Worm (Caenorhabditis elegans) whole organism, L4 larva: Measurements from ENCODE around the gene E04D5.4.

Source experiments
- lin-13 ChIP-seq: fragments of 150-350 bp; optimal IDR thresholded peaks from 2 replicates; lab custom pipeline; 2014; ENCODE audit warnings: missing biosample characterization, missing genetic modification reagents, missing genetic modification characterization
- mxl-2 ChIP-seq: fragments of 200-800 bp; sonication (Bioruptor generic); conservative IDR thresholded peaks from 2 replicates; pipeline ENCODE4 v1.3.6; 2022; ENCODE audit warnings: missing genetic modification reagents, missing genetic modification characterization, missing compliant biosample characterization
- nhr-237 ChIP-seq: sonication (generic microtip); optimal IDR thresholded peaks from 2 replicates; lab custom pipeline; 2017; ENCODE audit warnings: missing biosample characterization, missing genetic modification characterization
- unc-39 ChIP-seq: sonication (generic microtip); optimal IDR thresholded peaks from 2 replicates; lab custom pipeline; 2017; ENCODE audit warnings: missing biosample characterization, missing genetic modification characterization
- ztf-11 ChIP-seq: fragments of 150-350 bp; optimal IDR thresholded peaks from 2 replicates; lab custom pipeline; 2014; ENCODE audit warnings: missing biosample characterization, missing genetic modification characterization
- ztf-7 ChIP-seq: fragments of 150-350 bp; optimal IDR thresholded peaks from 2 replicates; lab custom pipeline; 2014; ENCODE audit warnings: missing biosample characterization, missing genetic modification characterization

DNA sequence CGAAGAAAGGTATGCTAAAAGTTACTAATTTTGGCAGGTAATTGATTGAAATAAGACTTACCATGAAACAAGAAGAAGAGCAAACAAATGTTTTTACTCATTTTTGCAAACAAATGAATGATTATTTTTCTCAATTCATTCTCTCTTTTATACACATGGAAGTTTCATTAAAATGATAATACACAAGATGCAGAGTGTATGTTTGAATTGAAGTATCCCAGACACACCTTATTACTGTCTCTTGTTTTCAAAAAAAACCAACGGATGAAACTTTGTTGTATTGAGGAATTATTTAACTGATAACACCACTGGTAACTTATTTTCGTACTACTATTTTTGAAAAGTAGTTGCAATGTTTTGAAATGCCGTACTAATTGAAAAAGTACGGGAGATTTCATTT lies 39.3 kb downstream of the E04D5.4 start, which contains the start of gene clec-59:
- TF ChIP-seq unc-39 (tag; lab: Kevin White, UChicago) = no peak
- no peak for TF ChIP-seq nhr-237 (tag; lab: Kevin White, UChicago)
- no peak for TF ChIP-seq ztf-7 (tag; lab: Kevin White, UChicago)
- TF ChIP-seq lin-13 (GFP tag; lab: Kevin White, UChicago) = no peak
- TF ChIP-seq ztf-11 (tag; lab: Kevin White, UChicago) = no peak
- TF ChIP-seq mxl-2 (GFP tag; lab: Robert Waterston, UW) = no peak
